Fruit fly (Drosophila melanogaster) whole organism, prepupa: ENCODE results near the gene Nepl19.
A peak's percentile ranks its signal among the peaks of the same experiment; 100 is the strongest.

Experiments used
- Blimp-1 ChIP-seq: fragments of 200-800 bp; sonication (Bioruptor generic); optimal IDR thresholded peaks from 3 replicates; lab custom pipeline; 2017; ENCODE audit warnings: missing biosample characterization, missing genetic modification characterization, mild to moderate bottlenecking, moderate library complexity, missing genetic modification reagents
- CG10631 ChIP-seq: fragments of 200-800 bp; sonication (Bioruptor generic); optimal IDR thresholded peaks from 2 replicates; lab custom pipeline; 2016; ENCODE audit warnings: missing biosample characterization, missing genetic modification characterization
- CG10669 ChIP-seq: fragments of 200-800 bp; sonication (Bioruptor generic); optimal IDR thresholded peaks from 3 replicates; lab custom pipeline; 2018; ENCODE audit warnings: missing biosample characterization, mild to moderate bottlenecking, missing genetic modification characterization, moderate library complexity
- CG11762 ChIP-seq: fragments of 200-800 bp; sonication (Bioruptor generic); optimal IDR thresholded peaks from 3 replicates; lab custom pipeline; 2016; ENCODE audit warnings: missing biosample characterization, missing genetic modification characterization; ENCODE audit not compliant: insufficient read depth
- CG11902 ChIP-seq: fragments of 200-800 bp; sonication (Bioruptor generic); optimal IDR thresholded peaks from 3 replicates; lab custom pipeline; 2016; ENCODE audit warnings: missing biosample characterization, missing genetic modification characterization
- CG1621 ChIP-seq: fragments of 200-800 bp; sonication (Bioruptor generic); optimal IDR thresholded peaks from 3 replicates; lab custom pipeline; 2018; ENCODE audit warnings: missing biosample characterization, mild to moderate bottlenecking, missing genetic modification characterization
- CG3032 ChIP-seq: fragments of 200-800 bp; optimal IDR thresholded peaks from 2 replicates; lab custom pipeline; 2019; ENCODE audit warnings: missing biosample characterization, mild to moderate bottlenecking, missing genetic modification characterization, moderate library complexity
- CG32006 ChIP-seq: fragments of 200-800 bp; sonication (Bioruptor generic); optimal IDR thresholded peaks from 3 replicates; lab custom pipeline; 2017; ENCODE audit warnings: missing biosample characterization, mild to moderate bottlenecking, missing genetic modification characterization
- CG3919 ChIP-seq: fragments of 200-800 bp; sonication (Bioruptor generic); optimal IDR thresholded peaks from 3 replicates; lab custom pipeline; 2016; ENCODE audit warnings: missing biosample characterization, missing genetic modification characterization
- CG4318 ChIP-seq: fragments of 200-800 bp; sonication (Bioruptor generic); optimal IDR thresholded peaks from 3 replicates; lab custom pipeline; 2017; ENCODE audit warnings: missing biosample characterization, mild to moderate bottlenecking, missing genetic modification characterization
- CG6163 ChIP-seq: fragments of 200-800 bp; sonication (Bioruptor generic); IDR thresholded peaks from 3 replicates; pipeline ENCODE4 v1.3.6; 2022; ENCODE audit warnings: missing biosample characterization, missing genetic modification characterization
- CG6276 ChIP-seq: fragments of 200-800 bp; sonication (Bioruptor generic); optimal IDR thresholded peaks from 2 replicates; lab custom pipeline; 2017; ENCODE audit warnings: missing biosample characterization, mild to moderate bottlenecking, missing genetic modification characterization
- CG6792 ChIP-seq: fragments of 200-800 bp; sonication (Bioruptor generic); optimal IDR thresholded peaks from 3 replicates; lab custom pipeline; 2016; ENCODE audit warnings: missing biosample characterization, missing genetic modification characterization
- CG7368 ChIP-seq: fragments of 200-800 bp; sonication (Bioruptor generic); optimal IDR thresholded peaks from 3 replicates; lab custom pipeline; 2016; ENCODE audit warnings: missing biosample characterization, missing genetic modification characterization
- CG8319 ChIP-seq: fragments of 200-800 bp; sonication (Bioruptor generic); optimal IDR thresholded peaks from 3 replicates; lab custom pipeline; 2016; ENCODE audit warnings: missing biosample characterization, missing genetic modification characterization
- CG9139 ChIP-seq: fragments of 200-800 bp; sonication (Bioruptor generic); optimal IDR thresholded peaks from 3 replicates; lab custom pipeline; 2017; ENCODE audit warnings: missing biosample characterization, mild to moderate bottlenecking, missing genetic modification characterization
- Eip75B ChIP-seq: fragments of 200-800 bp; sonication (Bioruptor generic); optimal IDR thresholded peaks from 3 replicates; lab custom pipeline; 2016; ENCODE audit warnings: missing biosample characterization, missing genetic modification characterization
- Eip78C ChIP-seq: fragments of 200-800 bp; sonication (Bioruptor generic); peaks from one replicate; lab custom pipeline; 2016; ENCODE audit warnings: missing biosample characterization, missing genetic modification characterization
- Eip93F ChIP-seq: fragments of 200-800 bp; sonication (Bioruptor generic); optimal IDR thresholded peaks from 2 replicates; lab custom pipeline; 2016; ENCODE audit warnings: missing biosample characterization, mild to moderate bottlenecking, missing genetic modification characterization
- Ets21C ChIP-seq: fragments of 200-800 bp; sonication (Bioruptor generic); optimal IDR thresholded peaks from 3 replicates; lab custom pipeline; 2016; ENCODE audit warnings: missing biosample characterization, missing genetic modification characterization
- Ets96B ChIP-seq: fragments of 200-800 bp; optimal IDR thresholded peaks from 2 replicates; lab custom pipeline; 2019; ENCODE audit warnings: missing biosample characterization, mild to moderate bottlenecking, missing genetic modification characterization, moderate library complexity
- Hr38 ChIP-seq: sonication (Bioruptor generic); optimal IDR thresholded peaks from 2 replicates; lab custom pipeline; 2016; ENCODE audit warnings: missing biosample characterization, missing genetic modification characterization
- Hr39 ChIP-seq: fragments of 200-800 bp; sonication (Bioruptor generic); optimal IDR thresholded peaks from 2 replicates; lab custom pipeline; 2016; ENCODE audit warnings: missing biosample characterization, missing genetic modification characterization
- Hr4 ChIP-seq: fragments of 200-800 bp; sonication (Bioruptor generic); optimal IDR thresholded peaks from 3 replicates; lab custom pipeline; 2016; ENCODE audit warnings: missing biosample characterization, missing genetic modification characterization
- Lpt ChIP-seq: fragments of 200-800 bp; sonication (Bioruptor generic); optimal IDR thresholded peaks from 3 replicates; lab custom pipeline; 2016; ENCODE audit warnings: missing biosample characterization, missing genetic modification characterization
- OdsH ChIP-seq: fragments of 200-800 bp; sonication (Bioruptor generic); optimal IDR thresholded peaks from 3 replicates; lab custom pipeline; 2016; ENCODE audit warnings: missing biosample characterization, missing genetic modification characterization
- Smox ChIP-seq: fragments of 200-800 bp; sonication (Bioruptor generic); optimal IDR thresholded peaks from 3 replicates; lab custom pipeline; 2016; ENCODE audit warnings: missing biosample characterization, missing genetic modification characterization
- Sox102F ChIP-seq: fragments of 200-800 bp; sonication (Bioruptor generic); optimal IDR thresholded peaks from 2 replicates; lab custom pipeline; 2016; ENCODE audit warnings: missing biosample characterization, mild to moderate bottlenecking, missing genetic modification characterization
- Sox14 ChIP-seq: fragments of 200-800 bp; sonication (Bioruptor generic); optimal IDR thresholded peaks from 3 replicates; lab custom pipeline; 2016; ENCODE audit warnings: missing biosample characterization, missing genetic modification characterization
- Sox15 ChIP-seq: fragments of 200-800 bp; sonication (Bioruptor generic); optimal IDR thresholded peaks from 3 replicates; lab custom pipeline; 2016; ENCODE audit warnings: missing biosample characterization, missing genetic modification characterization
- acj6 ChIP-seq: fragments of 200-800 bp; sonication (Bioruptor generic); optimal IDR thresholded peaks from 3 replicates; lab custom pipeline; 2016; ENCODE audit warnings: missing biosample characterization, missing genetic modification characterization
- cyc ChIP-seq: fragments of 200-800 bp; sonication (Bioruptor generic); optimal IDR thresholded peaks from 3 replicates; lab custom pipeline; 2016; ENCODE audit warnings: missing biosample characterization, missing genetic modification characterization
- eg ChIP-seq: fragments of 200-800 bp; sonication (Bioruptor generic); IDR thresholded peaks from 3 replicates; pipeline ENCODE4 v1.3.6; 2022; ENCODE audit warnings: missing biosample characterization, missing genetic modification characterization
- esn ChIP-seq: fragments of 200-800 bp; sonication (Bioruptor generic); optimal IDR thresholded peaks from 2 replicates; lab custom pipeline; 2016; ENCODE audit warnings: missing biosample characterization, mild to moderate bottlenecking, missing genetic modification characterization, moderate library complexity
- fd85E ChIP-seq: fragments of 200-800 bp; sonication (Bioruptor generic); optimal IDR thresholded peaks from 3 replicates; lab custom pipeline; 2016; ENCODE audit warnings: missing biosample characterization, missing genetic modification characterization
- fkh ChIP-seq: fragments of 200-800 bp; sonication (Bioruptor generic); optimal IDR thresholded peaks from 3 replicates; lab custom pipeline; 2017; ENCODE audit warnings: missing biosample characterization, mild to moderate bottlenecking, missing genetic modification characterization, moderate library complexity
- lz ChIP-seq: fragments of 200-800 bp; sonication (Bioruptor generic); optimal IDR thresholded peaks from 3 replicates; lab custom pipeline; 2016; ENCODE audit warnings: missing biosample characterization, missing genetic modification characterization
- pdm3 ChIP-seq: fragments of 200-800 bp; sonication (Bioruptor generic); optimal IDR thresholded peaks from 3 replicates; lab custom pipeline; 2016; ENCODE audit warnings: missing biosample characterization, missing genetic modification characterization
- spab ChIP-seq: fragments of 200-800 bp; sonication (Bioruptor generic); optimal IDR thresholded peaks from 2 replicates; lab custom pipeline; 2017; ENCODE audit warnings: missing biosample characterization, mild to moderate bottlenecking, missing genetic modification characterization, missing genetic modification reagents
- ss ChIP-seq, 2 experiments: fragments of 200-800 bp; sonication (Bioruptor generic); optimal IDR thresholded peaks; 2 replicates in 1 of 2; 3 replicates in 1 of 2; lab custom pipeline; 2017 to 2018; ENCODE audit warnings: mild to moderate bottlenecking in 2 of 2, missing biosample characterization in 2 of 2, missing genetic modification characterization in 2 of 2, moderate library complexity in 1 of 2
- svp ChIP-seq: fragments of 200-800 bp; sonication (Bioruptor generic); peaks from one replicate; lab custom pipeline; 2016; ENCODE audit warnings: missing biosample characterization, missing genetic modification characterization
- vri ChIP-seq: fragments of 200-800 bp; sonication (Bioruptor generic); optimal IDR thresholded peaks from 3 replicates; lab custom pipeline; 2016; ENCODE audit warnings: missing biosample characterization, mild to moderate bottlenecking, missing genetic modification characterization

The Nepl19 gene

dm6 chr3R:28857287-28858024 lies 22.5 kb downstream of the Nepl19 start (continued):
- TF ChIP-seq lz (GFP tag; lab: Kevin White, UChicago) (no peak), svp (GFP tag; lab: Kevin White, UChicago) (peak; percentile 61), eg (GFP tag; lab: Robert Waterston, UW) (peak; percentile 73; the same call in 2 of the 3 replicates), Blimp-1 (GFP tag; lab: Kevin White, UChicago) (no peak), Eip75B (GFP tag; lab: Kevin White, UChicago) (peak; percentile 50), CG6276 (GFP tag; lab: Kevin White, UChicago) (peak; percentile 35), CG4318 (GFP tag; lab: Kevin White, UChicago) (no peak), CG9139 (GFP tag; lab: Kevin White, UChicago) (no peak), CG7368 (GFP tag; lab: Kevin White, UChicago) (no peak), pdm3 (GFP tag; lab: Kevin White, UChicago) (peak; percentile 47), CG10631 (peak; percentile 52), cyc (GFP tag; lab: Kevin White, UChicago) (no peak), Hr4 (GFP tag; lab: Kevin White, UChicago) (peak; percentile 70), CG1621 (tag; lab: Kevin White, UChicago) (peak; percentile 60), CG8319 (GFP tag; lab: Kevin White, UChicago) (no peak), Eip78C (GFP tag; lab: Kevin White, UChicago) (peak; percentile 87)

dm6 chr3R:28856829-28857228 lies 23.1 kb downstream of the Nepl19 start:
- TF ChIP-seq lz (GFP tag; lab: Kevin White, UChicago), result no peak
- TF ChIP-seq acj6, result no peak
- TF ChIP-seq ss (GFP tag; optimal IDR thresholded peaks at IDR 0.05; lab: Kevin White, UChicago), result no peak
- TF ChIP-seq svp (GFP tag; lab: Kevin White, UChicago), result no peak
- TF ChIP-seq cyc (GFP tag; lab: Kevin White, UChicago), result no peak
- TF ChIP-seq CG3919 (GFP tag; lab: Kevin White, UChicago), result no peak
- no peak for TF ChIP-seq Hr38 (GFP tag; lab: Kevin White, UChicago)
- no peak for TF ChIP-seq CG11902 (GFP tag; lab: Kevin White, UChicago)
- no peak for TF ChIP-seq CG10631
- no peak for TF ChIP-seq Ets96B (tag; lab: Kevin White, UChicago)
- no peak for TF ChIP-seq CG11762 (GFP tag; lab: Kevin White, UChicago)
- TF ChIP-seq esn (GFP tag; lab: Kevin White, UChicago), result no peak
- TF ChIP-seq Lpt (GFP tag; lab: Kevin White, UChicago), result no peak
- TF ChIP-seq CG6163 (GFP tag; lab: Robert Waterston, UW), result no peak

dm6 chr3R:28856140-28856539 lies 23.8 kb downstream of the Nepl19 start:
- TF ChIP-seq CG8319 (GFP tag; lab: Kevin White, UChicago) (no peak), fkh (GFP tag; lab: Kevin White, UChicago) (peak; percentile 60), CG4318 (GFP tag; lab: Kevin White, UChicago) (no peak)

dm6 chr3R:28851966-28852377 lies 27.9 kb downstream of the Nepl19 start:
- TF ChIP-seq Eip75B (GFP tag; lab: Kevin White, UChicago) (peak; percentile 51), OdsH (GFP tag; lab: Kevin White, UChicago) (peak; percentile 63), svp (GFP tag; lab: Kevin White, UChicago) (peak; percentile 75), esn (GFP tag; lab: Kevin White, UChicago) (peak; percentile 47), Ets21C (GFP tag; lab: Kevin White, UChicago) (no peak), fd85E (GFP tag; lab: Kevin White, UChicago) (no peak), CG3032 (peak; percentile 31), Smox (peak; percentile 1), CG1621 (tag; lab: Kevin White, UChicago) (no peak), CG10669 (peak; percentile 44), Sox102F (GFP tag; lab: Kevin White, UChicago) (no peak), CG7368 (GFP tag; lab: Kevin White, UChicago) (peak; percentile 25), Sox15 (GFP tag; lab: Kevin White, UChicago) (peak; percentile 14), CG6163 (GFP tag; lab: Robert Waterston, UW) (peak; percentile 62; the same call in 1 of the 3 replicates), vri (GFP tag; lab: Kevin White, UChicago) (no peak), Hr39 (peak; percentile 5), Hr4 (GFP tag; lab: Kevin White, UChicago) (peak; percentile 67), ss (GFP tag; optimal IDR thresholded peaks at IDR 0.05; lab: Kevin White, UChicago) (peak; percentile 18 to 36), Ets96B (tag; lab: Kevin White, UChicago) (peak; percentile 28), CG6792 (GFP tag; lab: Kevin White, UChicago) (peak; percentile 25), Sox14 (GFP tag; lab: Kevin White, UChicago) (peak; percentile 63), CG3919 (GFP tag; lab: Kevin White, UChicago) (peak; percentile 57), CG10631 (peak; percentile 77), Eip93F (GFP tag; lab: Kevin White, UChicago) (no peak), fkh (GFP tag; lab: Kevin White, UChicago) (no peak), spab (peak; percentile 61), CG32006 (peak; percentile 88), Eip78C (GFP tag; lab: Kevin White, UChicago) (peak; percentile 86)
